Worm (Caenorhabditis elegans): Measurements from ENCODE around the gene F07G11.3.

Gene F07G11.3

ce11 chrV:7325285-7325684, 26.7 kb downstream of the F07G11.3 start, which contains the start of gene srx-92:
Gene srx-92, minus strand, starts transcription at chrV:7325385.
- TF ChIP-seq Y79H2A.3 (GFP tag; conservative IDR thresholded peaks at IDR 0.05) (no peak), tbp1 (GFP tag; optimal IDR thresholded peaks at IDR 0.05) (no peak), chd-7 (tag; optimal IDR thresholded peaks at IDR 0.05) (no peak), nhr-179 (tag; optimal IDR thresholded peaks at IDR 0.05) (no peak)

ce11 chrV:7326928-7327327, 28.4 kb downstream of the F07G11.3 start, which contains the start of gene F10G2.4:
Gene F10G2.4, plus strand, starts transcription at chrV:7327228.
- TF ChIP-seq attf-3 (GFP tag; conservative IDR thresholded peaks at IDR 0.05) (no peak), ztf-28 (GFP tag; IDR thresholded peaks at IDR 0.05) (no peak), lsy-27 (tag; optimal IDR thresholded peaks at IDR 0.05; ENCODE audit: borderline replicate concordance, insufficient read depth) (no peak), mel-28 (tag; optimal IDR thresholded peaks at IDR 0.05; ENCODE audit: borderline replicate concordance) (no peak), lin-40 (tag; optimal IDR thresholded peaks at IDR 0.05) (no peak), lsl-1 (GFP tag; optimal IDR thresholded peaks at IDR 0.05) (no peak), dpl-1 (GFP tag; optimal IDR thresholded peaks at IDR 0.05) (no peak)

ce11 chrV:7328092-7328491, 29.5 kb downstream of the F07G11.3 start, which contains the start of gene clec-7:
Gene clec-7, plus strand, starts transcription at chrV:7328392.
- TF ChIP-seq F55B11.4 (tag; optimal IDR thresholded peaks at IDR 0.05; ENCODE audit: borderline replicate concordance, insufficient read depth), result no peak
- TF ChIP-seq sptf-2 (GFP tag; optimal IDR thresholded peaks at IDR 0.05), result no peak
- TF ChIP-seq mxl-1 (tag; optimal IDR thresholded peaks at IDR 0.05), result no peak
- TF ChIP-seq madf-10 (tag; optimal IDR thresholded peaks at IDR 0.05), result no peak
- no peak for TF ChIP-seq ets-4 (GFP tag; optimal IDR thresholded peaks at IDR 0.05)
- TF ChIP-seq Y56A3A.18 (GFP tag; IDR thresholded peaks at IDR 0.05), result no peak
- TF ChIP-seq ceh-40 (GFP tag; IDR thresholded peaks at IDR 0.05), result no peak
- TF ChIP-seq nhr-90 (tag; optimal IDR thresholded peaks at IDR 0.05), result no peak
- no peak for TF ChIP-seq nhr-120 (GFP tag; IDR thresholded peaks at IDR 0.05)

- TF ChIP-seq mxl-1 (tag; optimal IDR thresholded peaks at IDR 0.05), result no peak
- TF ChIP-seq C06A6.2 (GFP tag; conservative IDR thresholded peaks at IDR 0.05), result no peak
- no peak for TF ChIP-seq ztf-28 (GFP tag; IDR thresholded peaks at IDR 0.05)
- TF ChIP-seq rpc-1 (optimal IDR thresholded peaks at IDR 0.05), result no peak
- TF ChIP-seq rpc-1 (tag; optimal IDR thresholded peaks at IDR 0.05), result no peak
- TF ChIP-seq K12H6.12 (tag; optimal IDR thresholded peaks at IDR 0.05), result no peak
- TF ChIP-seq B0261.1 (tag; optimal IDR thresholded peaks at IDR 0.05), result no peak
- TF ChIP-seq attf-6 (GFP tag; IDR thresholded peaks at IDR 0.05), result no peak
- TF ChIP-seq bed-1 (GFP tag; IDR thresholded peaks at IDR 0.05), result no peak
- TF ChIP-seq atf-7 (tag; optimal IDR thresholded peaks at IDR 0.05), result no peak
These were observed 32.3 kb downstream of the F07G11.3 start, which contains the start of gene F10G2.2 for ce11 chrV:7330868-7331267. Gene F10G2.2, plus strand, starts transcription at chrV:7331168.

- TF ChIP-seq lag-1 (GFP tag; IDR thresholded peaks at IDR 0.05) (no peak), F22D6.2 (tag; optimal IDR thresholded peaks at IDR 0.05) (no peak), pha-4 (tag; optimal IDR thresholded peaks at IDR 0.05) (no peak), unc-62 (GFP tag; optimal IDR thresholded peaks at IDR 0.05) (no peak), ceh-100 (GFP tag; IDR thresholded peaks at IDR 0.05) (no peak), snpc-1.3 (tag; optimal IDR thresholded peaks at IDR 0.05; ENCODE audit: insufficient read depth) (no peak), ztf-18 (tag; optimal IDR thresholded peaks at IDR 0.05) (no peak), snpc-4 (GFP tag; optimal IDR thresholded peaks at IDR 0.05) (no peak), snpc-4 (tag; optimal IDR thresholded peaks at IDR 0.05) (no peak), lin-40 (tag; optimal IDR thresholded peaks at IDR 0.05) (no peak), B0336.3 (GFP tag; IDR thresholded peaks at IDR 0.05) (no peak), lin-54 (GFP tag; optimal IDR thresholded peaks at IDR 0.05) (no peak)
These were observed 33.7 kb downstream of the F07G11.3 start, which contains the start of gene F10G2.1 for ce11 chrV:7332253-7332652. Gene F10G2.1, plus strand, starts transcription at chrV:7332553.
